Worm (Caenorhabditis elegans) whole organism, late embryonic: ENCODE data around the gene srt-34.

Experiments used
- C38D4.7 ChIP-seq: fragments of 200-800 bp; sonication (Bioruptor generic); optimal IDR thresholded peaks from 2 replicates; lab custom pipeline; 2018; ENCODE audit warnings: mild to moderate bottlenecking, missing genetic modification characterization, moderate library complexity, missing compliant biosample characterization
- F13H6.1 ChIP-seq: sonication (generic microtip); optimal IDR thresholded peaks from 2 replicates; lab custom pipeline; 2016; ENCODE audit warnings: missing genetic modification characterization, missing compliant biosample characterization
- K02D7.2 ChIP-seq: sonication (generic microtip); optimal IDR thresholded peaks from 2 replicates; lab custom pipeline; 2017; ENCODE audit warnings: mild to moderate bottlenecking, missing genetic modification characterization, missing compliant biosample characterization
- Y22D7AL.16 ChIP-seq: sonication (generic microtip); optimal IDR thresholded peaks from 2 replicates; lab custom pipeline; 2016; ENCODE audit warnings: missing genetic modification characterization, missing compliant biosample characterization
- ahr-1 ChIP-seq: sonication (generic microtip); optimal IDR thresholded peaks from 2 replicates; lab custom pipeline; 2016; ENCODE audit warnings: missing genetic modification characterization, missing compliant biosample characterization
- ama-1 ChIP-seq: fragments of 150-350 bp; optimal IDR thresholded peaks from 2 replicates; lab custom pipeline; 2014
- ceh-19 ChIP-seq: fragments of 200-800 bp; sonication (Bioruptor generic); optimal IDR thresholded peaks from 2 replicates; lab custom pipeline; 2018; ENCODE audit warnings: mild to moderate bottlenecking, missing genetic modification characterization, missing compliant biosample characterization
- ceh-2 ChIP-seq: sonication (generic microtip); optimal IDR thresholded peaks from 2 replicates; lab custom pipeline; 2016; ENCODE audit warnings: missing genotype, missing genetic modification characterization, missing compliant biosample characterization
- ceh-22 ChIP-seq: sonication (generic microtip); optimal IDR thresholded peaks from 2 replicates; lab custom pipeline; 2017; ENCODE audit warnings: missing biosample characterization, missing genetic modification characterization
- ceh-24 ChIP-seq: sonication (generic microtip); optimal IDR thresholded peaks from 2 replicates; lab custom pipeline; 2016; ENCODE audit warnings: mild to moderate bottlenecking, missing genetic modification characterization, missing compliant biosample characterization
- ceh-30 ChIP-seq: fragments of 150-350 bp; optimal IDR thresholded peaks from 2 replicates; lab custom pipeline; 2014; ENCODE audit warnings: missing biosample characterization, missing genetic modification characterization
- ceh-31 ChIP-seq: sonication (generic microtip); optimal IDR thresholded peaks from 2 replicates; lab custom pipeline; 2016; ENCODE audit warnings: missing genetic modification characterization, missing compliant biosample characterization
- ceh-34 ChIP-seq: sonication (generic microtip); optimal IDR thresholded peaks from 2 replicates; lab custom pipeline; 2016; ENCODE audit warnings: mild to moderate bottlenecking, missing genetic modification characterization, missing compliant biosample characterization
- ceh-45 ChIP-seq: fragments of 200-800 bp; sonication (Bioruptor generic); IDR thresholded peaks from 2 replicates; pipeline ENCODE4 v1.3.6; 2022; ENCODE audit warnings: missing genetic modification reagents, missing genetic modification characterization, missing compliant biosample characterization
- ceh-6 ChIP-seq: fragments of 200-800 bp; sonication (Bioruptor generic); optimal IDR thresholded peaks from 2 replicates; lab custom pipeline; 2018; ENCODE audit warnings: mild to moderate bottlenecking, missing genetic modification characterization, missing compliant biosample characterization
- ceh-9 ChIP-seq: sonication (generic microtip); optimal IDR thresholded peaks from 2 replicates; lab custom pipeline; 2016; ENCODE audit warnings: mild to moderate bottlenecking, missing genetic modification characterization, inconsistent platforms, missing compliant biosample characterization
- che-1 ChIP-seq: sonication (generic microtip); optimal IDR thresholded peaks from 2 replicates; lab custom pipeline; 2016; ENCODE audit warnings: mild to moderate bottlenecking, missing genetic modification characterization, missing compliant biosample characterization
- dve-1 ChIP-seq: sonication (generic microtip); optimal IDR thresholded peaks from 2 replicates; lab custom pipeline; 2017; ENCODE audit warnings: antibody characterized with exemption, mild to moderate bottlenecking, missing genetic modification characterization, missing compliant biosample characterization
- ets-4 ChIP-seq: sonication (generic microtip); optimal IDR thresholded peaks from 2 replicates; lab custom pipeline; 2016; ENCODE audit warnings: missing genetic modification characterization, missing compliant biosample characterization
- fax-1 ChIP-seq: sonication (generic microtip); optimal IDR thresholded peaks from 2 replicates; lab custom pipeline; 2016; ENCODE audit warnings: missing genotype, missing genetic modification characterization, missing compliant biosample characterization
- fkh-10 ChIP-seq: fragments of 150-350 bp; optimal IDR thresholded peaks from 2 replicates; lab custom pipeline; 2014; ENCODE audit warnings: missing biosample characterization, missing genetic modification reagents, missing genetic modification characterization
- hlh-13 ChIP-seq: fragments of 200-800 bp; sonication (Bioruptor generic); optimal IDR thresholded peaks from 2 replicates; lab custom pipeline; 2018; ENCODE audit warnings: mild to moderate bottlenecking, missing genetic modification characterization, missing compliant biosample characterization
- hlh-6 ChIP-seq: sonication (generic microtip); optimal IDR thresholded peaks from 2 replicates; lab custom pipeline; 2016; ENCODE audit warnings: missing genotype, missing genetic modification characterization, missing compliant biosample characterization
- hlh-8 ChIP-seq: sonication (generic microtip); optimal IDR thresholded peaks from 2 replicates; lab custom pipeline; 2016; ENCODE audit warnings: missing genotype, missing genetic modification characterization, missing compliant biosample characterization
- lim-6 ChIP-seq: sonication (generic microtip); optimal IDR thresholded peaks from 2 replicates; lab custom pipeline; 2016; ENCODE audit warnings: missing genetic modification characterization, missing compliant biosample characterization
- lin-11 ChIP-seq: fragments of 200-800 bp; sonication (Bioruptor generic); optimal IDR thresholded peaks from 2 replicates; lab custom pipeline; 2018; ENCODE audit warnings: mild to moderate bottlenecking, missing genetic modification characterization, missing compliant biosample characterization
- madf-2 ChIP-seq: sonication (generic microtip); optimal IDR thresholded peaks from 2 replicates; lab custom pipeline; 2017; ENCODE audit warnings: missing genetic modification characterization, missing compliant biosample characterization
- nhr-11 ChIP-seq: fragments of 150-350 bp; optimal IDR thresholded peaks from 2 replicates; lab custom pipeline; 2014; ENCODE audit warnings: missing biosample characterization, missing genetic modification characterization
- nhr-232 ChIP-seq: sonication (generic microtip); optimal IDR thresholded peaks from 2 replicates; lab custom pipeline; 2016; ENCODE audit warnings: missing genetic modification characterization, missing compliant biosample characterization
- pax-1 ChIP-seq: fragments of 150-350 bp; optimal IDR thresholded peaks from 2 replicates; lab custom pipeline; 2014; ENCODE audit warnings: missing biosample characterization, missing genetic modification characterization
- pha-4 ChIP-seq: fragments of 150-350 bp; optimal IDR thresholded peaks from 2 replicates; lab custom pipeline; 2018; ENCODE audit warnings: missing biosample characterization, missing genetic modification reagents, missing genetic modification characterization
- pqm-1 ChIP-seq: sonication (generic microtip); optimal IDR thresholded peaks from 2 replicates; lab custom pipeline; 2016; ENCODE audit warnings: missing genetic modification characterization, missing compliant biosample characterization
- pros-1 ChIP-seq: fragments of 150-350 bp; optimal IDR thresholded peaks from 2 replicates; lab custom pipeline; 2014; ENCODE audit warnings: missing biosample characterization, missing genetic modification reagents, missing genetic modification characterization
- rnt-1 ChIP-seq: sonication (generic microtip); optimal IDR thresholded peaks from 2 replicates; lab custom pipeline; 2016; ENCODE audit warnings: missing genetic modification characterization, missing compliant biosample characterization
- sox-4 ChIP-seq: sonication (generic microtip); optimal IDR thresholded peaks from 2 replicates; lab custom pipeline; 2017; ENCODE audit warnings: mild to moderate bottlenecking, missing genetic modification characterization, inconsistent platforms, missing compliant biosample characterization
- tbx-7 ChIP-seq: sonication (generic microtip); optimal IDR thresholded peaks from 2 replicates; lab custom pipeline; 2016; ENCODE audit warnings: missing genotype, missing genetic modification characterization, missing compliant biosample characterization
- ttx-3 ChIP-seq: sonication (generic microtip); optimal IDR thresholded peaks from 2 replicates; lab custom pipeline; 2016; ENCODE audit warnings: missing genetic modification reagents, missing genetic modification characterization, missing compliant biosample characterization
- unc-42 ChIP-seq: sonication (generic microtip); optimal IDR thresholded peaks from 2 replicates; lab custom pipeline; 2016; ENCODE audit warnings: missing genotype, missing genetic modification characterization, missing compliant biosample characterization
- unc-55 ChIP-seq: sonication (generic microtip); optimal IDR thresholded peaks from 2 replicates; lab custom pipeline; 2017; ENCODE audit warnings: missing biosample characterization, missing genetic modification reagents, missing genetic modification characterization
- zip-5 ChIP-seq: sonication (generic microtip); optimal IDR thresholded peaks from 2 replicates; lab custom pipeline; 2016; ENCODE audit warnings: missing genetic modification characterization, missing compliant biosample characterization
- ztf-16 ChIP-seq: sonication (generic microtip); optimal IDR thresholded peaks from 2 replicates; lab custom pipeline; 2017; ENCODE audit warnings: missing genetic modification characterization, missing compliant biosample characterization

The srt-34 gene

DNA sequence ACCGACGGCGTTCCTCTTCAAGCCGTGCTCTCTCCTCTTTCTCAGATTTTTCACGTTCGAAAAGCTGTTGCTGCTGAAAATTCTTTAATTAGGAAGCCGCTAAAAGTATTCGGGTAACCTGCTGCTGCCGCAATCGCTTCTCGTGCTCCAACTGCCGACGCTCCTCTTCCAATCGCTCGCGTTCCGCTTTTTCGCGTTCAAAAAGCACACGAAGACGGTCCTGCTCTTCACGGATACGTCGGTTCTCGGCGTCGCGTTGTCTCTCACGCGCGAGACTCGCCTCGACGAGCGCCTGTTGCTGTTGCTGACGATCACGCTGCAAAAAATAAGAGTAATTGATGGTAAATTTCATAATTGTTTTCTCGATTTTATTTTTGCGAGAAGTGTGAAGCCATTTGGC, 17.3 kb downstream of the srt-34 start:
- TF ChIP-seq ceh-45 (GFP tag; lab: Robert Waterston, UW), result no peak
- TF ChIP-seq ceh-34 (tag; lab: Kevin White, UChicago), result no peak
- peak; percentile 7 for TF ChIP-seq hlh-6 (tag; lab: Kevin White, UChicago)

DNA sequence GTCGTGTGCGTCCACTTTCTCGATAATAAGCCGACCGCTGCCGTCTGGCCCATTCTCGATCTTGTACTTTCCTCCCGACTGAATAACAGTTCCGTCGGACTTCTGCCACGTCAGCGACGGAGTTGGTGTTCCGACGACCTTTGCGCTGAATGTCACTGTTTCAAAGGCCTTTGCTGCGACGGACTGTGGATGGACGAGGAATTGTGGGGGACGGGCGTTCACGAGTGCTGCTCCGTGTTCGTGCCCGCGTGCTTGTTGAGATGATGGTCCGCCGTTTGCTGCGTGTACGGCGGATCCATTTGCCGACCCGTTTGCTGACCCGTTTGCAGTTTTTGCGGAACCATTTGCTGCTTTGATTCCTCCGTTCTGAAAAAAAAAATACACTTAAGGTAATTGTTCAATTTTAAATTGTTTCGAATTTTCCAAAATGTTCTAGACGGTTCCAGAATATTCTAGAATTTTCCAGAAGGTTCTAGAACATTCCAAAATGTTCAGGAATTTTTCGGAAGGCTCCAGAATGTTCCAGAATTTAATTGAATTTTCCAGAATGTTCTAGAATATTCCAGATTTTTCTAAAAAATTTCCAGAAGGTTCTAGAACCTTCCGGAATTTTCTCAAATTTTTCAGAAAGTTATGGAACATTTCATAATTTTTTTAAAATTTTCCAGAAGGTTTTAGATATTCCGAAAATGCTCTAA, 18.7 kb downstream of the srt-34 start:
- TF ChIP-seq ceh-24 (tag; lab: Kevin White, UChicago) (no peak), ceh-9 (tag; lab: Kevin White, UChicago) (no peak)

DNA sequence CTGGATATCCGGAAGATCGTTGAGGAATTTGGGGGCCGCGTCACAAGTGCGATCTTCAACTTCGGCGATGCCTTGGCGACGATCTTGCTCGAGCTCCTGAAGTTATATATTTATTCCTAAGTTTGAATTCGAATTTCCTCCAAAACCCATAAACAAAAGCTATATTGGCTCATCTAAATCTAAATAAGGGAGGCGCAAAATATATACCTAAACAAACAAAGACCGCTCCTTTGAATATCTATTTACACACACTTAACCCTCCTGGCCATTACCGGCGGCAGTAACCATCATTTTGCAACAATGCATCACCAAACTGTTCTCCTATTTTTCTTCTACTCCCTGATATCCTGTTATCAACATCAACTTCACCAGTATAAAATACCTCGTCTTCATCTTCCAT, 22.0 kb downstream of the srt-34 start, which contains the start of gene F54E2.2:
F54E2.2 (plus strand) TSS at position 301 of the 400 bp plus-strand sequence.
- TF ChIP-seq fkh-10 (GFP tag; lab: Kevin White, UChicago) (no peak), ztf-16 (tag; lab: Kevin White, UChicago) (no peak), ttx-3 (tag; lab: Kevin White, UChicago) (no peak), hlh-6 (tag; lab: Kevin White, UChicago) (no peak), nhr-11 (no peak), tbx-7 (no peak), pros-1 (tag; lab: Kevin White, UChicago) (no peak), dve-1 (no peak), ceh-31 (tag; lab: Kevin White, UChicago) (no peak)

DNA sequence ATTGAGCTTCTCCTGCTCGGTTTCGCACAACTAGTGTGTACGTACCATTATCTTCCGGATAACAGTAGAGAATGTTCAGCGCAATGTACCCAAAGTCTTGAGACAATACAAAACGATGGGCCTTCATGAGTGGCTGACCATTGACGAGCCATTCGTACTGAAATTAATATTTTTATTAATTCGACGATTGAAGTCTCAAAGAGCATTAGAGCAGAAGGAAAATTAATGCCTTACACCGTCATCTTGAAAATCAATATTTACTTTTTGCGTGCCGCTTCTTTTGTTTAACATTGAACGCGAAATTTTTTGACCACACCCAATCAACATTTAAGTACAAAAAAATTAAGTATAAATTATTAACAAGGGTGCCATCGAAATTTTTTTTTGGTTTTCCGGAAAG, 25.1 kb downstream of the srt-34 start:
- no peak for TF ChIP-seq nhr-232 (tag; lab: Kevin White, UChicago)
- no peak for TF ChIP-seq nhr-11
- no peak for TF ChIP-seq fax-1 (tag; lab: Kevin White, UChicago)
- no peak for TF ChIP-seq pax-1 (tag; lab: Kevin White, UChicago)
- TF ChIP-seq F13H6.1 (tag; lab: Kevin White, UChicago), result no peak
- no peak for TF ChIP-seq ahr-1 (tag; lab: Kevin White, UChicago)
- no peak for TF ChIP-seq sox-4 (tag; lab: Kevin White, UChicago)
- TF ChIP-seq ceh-2 (tag; lab: Kevin White, UChicago), result no peak
- no peak for TF ChIP-seq ceh-24 (tag; lab: Kevin White, UChicago)
- TF ChIP-seq zip-5 (tag; lab: Kevin White, UChicago), result no peak
- no peak for TF ChIP-seq ceh-34 (tag; lab: Kevin White, UChicago)
- no peak for TF ChIP-seq C38D4.7 (GFP tag; lab: Kevin White, UChicago)
- TF ChIP-seq ceh-30 (tag; lab: Kevin White, UChicago), result no peak
- no peak for TF ChIP-seq che-1 (tag; lab: Kevin White, UChicago)
- TF ChIP-seq ceh-6 (GFP tag; lab: Kevin White, UChicago), result no peak
- TF ChIP-seq unc-55 (GFP tag; lab: Kevin White, UChicago), result no peak
- TF ChIP-seq ama-1 (lab: Kevin White, UChicago), result no peak

DNA sequence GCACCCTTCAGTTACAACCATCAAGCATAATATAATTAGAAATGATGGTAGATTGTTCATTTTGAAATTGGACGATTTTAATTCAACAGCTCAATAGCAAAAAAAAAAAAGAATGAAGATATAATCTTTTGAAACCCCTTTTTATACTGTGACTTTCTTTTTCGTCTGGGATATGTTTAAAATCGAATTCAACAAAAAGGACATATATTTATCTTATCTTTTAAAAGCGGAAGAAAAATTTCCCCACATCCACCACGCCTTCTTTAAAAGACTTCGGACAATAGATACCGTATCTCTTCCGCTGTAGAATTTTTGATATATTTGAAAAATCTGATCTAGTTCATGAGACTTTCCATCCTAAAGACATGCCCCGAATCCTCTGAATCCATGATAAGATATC, 37.2 kb downstream of the srt-34 start, which contains the start of gene R05D8.11:
R05D8.11 (minus strand) TSS at position 101 of the 400 bp plus-strand sequence.
- TF ChIP-seq madf-2 (tag; lab: Kevin White, UChicago) (no peak), unc-55 (GFP tag; lab: Kevin White, UChicago) (no peak), ama-1 (lab: Kevin White, UChicago) (no peak), pax-1 (tag; lab: Kevin White, UChicago) (no peak), Y22D7AL.16 (no peak), pha-4 (tag; lab: Kevin White, UChicago) (no peak), pqm-1 (tag; lab: Kevin White, UChicago) (no peak)

DNA sequence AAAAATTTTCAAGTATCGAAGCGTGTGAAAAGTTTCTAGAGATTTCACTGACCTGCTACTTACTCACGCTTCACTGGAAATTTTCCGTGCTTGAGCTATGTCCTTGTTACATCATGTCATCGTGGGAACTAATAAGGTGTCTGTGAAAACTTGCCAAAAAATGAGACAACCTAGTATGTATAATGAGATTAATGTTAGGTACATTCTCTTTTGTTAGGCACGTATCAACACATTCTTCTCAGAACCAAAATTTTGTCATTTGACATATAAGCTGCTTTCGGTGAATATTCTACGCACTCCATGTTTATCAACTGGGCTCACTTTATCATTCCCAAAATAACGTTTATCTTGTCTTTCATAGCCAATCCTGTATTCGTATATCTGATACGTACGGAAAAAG, 44.0 kb downstream of the srt-34 start, which contains the start of gene srj-18:
srj-18 (plus strand) TSS at position 301 of the 400 bp plus-strand sequence.
- no peak for TF ChIP-seq ceh-31 (tag; lab: Kevin White, UChicago)
- no peak for TF ChIP-seq hlh-13 (GFP tag; lab: Kevin White, UChicago)
- no peak for TF ChIP-seq ama-1 (lab: Kevin White, UChicago)
- TF ChIP-seq rnt-1 (tag; lab: Kevin White, UChicago), result no peak
- no peak for TF ChIP-seq zip-5 (tag; lab: Kevin White, UChicago)
- TF ChIP-seq ets-4 (tag; lab: Kevin White, UChicago), result no peak
- TF ChIP-seq C38D4.7 (GFP tag; lab: Kevin White, UChicago), result no peak
- no peak for TF ChIP-seq hlh-8 (tag; lab: Kevin White, UChicago)
- TF ChIP-seq ceh-19 (GFP tag; lab: Kevin White, UChicago), result no peak
- no peak for TF ChIP-seq ttx-3 (tag; lab: Kevin White, UChicago)
- TF ChIP-seq lin-11 (tag; lab: Kevin White, UChicago), result no peak
- TF ChIP-seq ceh-22, result no peak
- TF ChIP-seq lim-6, result no peak
- no peak for TF ChIP-seq pqm-1 (tag; lab: Kevin White, UChicago)
- TF ChIP-seq ceh-9 (tag; lab: Kevin White, UChicago), result no peak
- no peak for TF ChIP-seq K02D7.2 (tag; lab: Kevin White, UChicago)
- TF ChIP-seq unc-42 (tag; lab: Kevin White, UChicago), result no peak
